Fruit fly (Drosophila melanogaster) whole organism, embryonic: ENCODE measurements around the gene Send1.

Source experiments
- ATbp ChIP-seq: fragments of 200-800 bp; sonication (Bioruptor generic); optimal IDR thresholded peaks from 2 replicates; lab custom pipeline; 2017; ENCODE audit warnings: missing biosample characterization, mild to moderate bottlenecking, missing genetic modification characterization, missing genetic modification reagents
- Abd-B ChIP-seq: fragments of 200-800 bp; sonication (Bioruptor generic); optimal IDR thresholded peaks from 2 replicates; lab custom pipeline; 2018; ENCODE audit warnings: missing biosample characterization, mild to moderate bottlenecking, missing genetic modification characterization, moderate library complexity
- CG10267 ChIP-seq: fragments of 200-800 bp; sonication (Bioruptor generic); optimal IDR thresholded peaks from 2 replicates; lab custom pipeline; 2018; ENCODE audit warnings: missing biosample characterization, mild to moderate bottlenecking, missing genetic modification characterization, moderate library complexity
- CG10431 ChIP-seq: fragments of 200-800 bp; sonication (Bioruptor generic); optimal IDR thresholded peaks from 3 replicates; lab custom pipeline; 2018; ENCODE audit warnings: missing biosample characterization, mild to moderate bottlenecking, missing genetic modification characterization
- CG11247 ChIP-seq: fragments of 200-800 bp; sonication (Bioruptor generic); IDR thresholded peaks from 2 replicates; pipeline ENCODE4 v1.3.6; 2022; ENCODE audit warnings: missing biosample characterization, missing genetic modification characterization
- CG14441 ChIP-seq: fragments of 200-800 bp; sonication (Bioruptor generic); IDR thresholded peaks from 2 replicates; pipeline ENCODE4 v1.3.6; 2022; ENCODE audit warnings: missing biosample characterization, missing genetic modification characterization
- CG15601 ChIP-seq: fragments of 200-800 bp; sonication (Bioruptor generic); optimal IDR thresholded peaks from 3 replicates; lab custom pipeline; 2019; ENCODE audit warnings: missing biosample characterization, mild to moderate bottlenecking, missing genetic modification characterization, moderate library complexity
- CG15696 ChIP-seq: fragments of 200-800 bp; sonication (Bioruptor generic); optimal IDR thresholded peaks from 2 replicates; lab custom pipeline; 2019; ENCODE audit warnings: missing biosample characterization, mild to moderate bottlenecking, missing genetic modification characterization, moderate library complexity
- CG1603 ChIP-seq: fragments of 200-800 bp; sonication (Bioruptor generic); optimal IDR thresholded peaks from 2 replicates; lab custom pipeline; 2019; ENCODE audit warnings: missing biosample characterization, mild to moderate bottlenecking, missing genetic modification characterization, moderate library complexity
- CG17328 ChIP-seq: fragments of 200-800 bp; sonication (Bioruptor generic); IDR thresholded peaks from 2 replicates; pipeline ENCODE4 v1.3.6; 2022; ENCODE audit warnings: missing biosample characterization, missing genetic modification characterization
- CG17568 ChIP-seq: fragments of 200-800 bp; sonication (Bioruptor generic); optimal IDR thresholded peaks from 2 replicates; lab custom pipeline; 2018; ENCODE audit warnings: missing biosample characterization, mild to moderate bottlenecking, missing genetic modification characterization, moderate library complexity
- CG18599 ChIP-seq: fragments of 200-800 bp; sonication (Bioruptor generic); optimal IDR thresholded peaks from 3 replicates; lab custom pipeline; 2017; ENCODE audit warnings: missing biosample characterization, missing genetic modification characterization, mild to moderate bottlenecking, moderate library complexity, missing genetic modification reagents
- CG18764 ChIP-seq: fragments of 200-800 bp; sonication (Bioruptor generic); optimal IDR thresholded peaks from 3 replicates; lab custom pipeline; 2016; ENCODE audit warnings: missing biosample characterization, missing genetic modification characterization
- CG32772 ChIP-seq: fragments of 200-800 bp; sonication (Bioruptor generic); IDR thresholded peaks from 2 replicates; pipeline ENCODE4 v1.3.6; 2022; ENCODE audit warnings: missing biosample characterization, missing genetic modification characterization
- CG3995 ChIP-seq: fragments of 200-800 bp; sonication (Bioruptor generic); optimal IDR thresholded peaks from 3 replicates; lab custom pipeline; 2016; ENCODE audit warnings: missing biosample characterization, missing genetic modification characterization
- CG4328 ChIP-seq: fragments of 200-800 bp; sonication (Bioruptor generic); optimal IDR thresholded peaks from 3 replicates; lab custom pipeline; 2017; ENCODE audit warnings: missing biosample characterization, missing genetic modification reagents, missing genetic modification characterization
- CG8290 ChIP-seq, 3 experiments: fragments of 200-800 bp; sonication (Bioruptor generic); optimal IDR thresholded peaks; 2 replicates each; lab custom pipeline; 2016 to 2019; ENCODE audit warnings: missing biosample characterization in 3 of 3, missing genetic modification characterization in 3 of 3, mild to moderate bottlenecking in 2 of 3, moderate library complexity in 1 of 3
- Dip3 ChIP-seq: fragments of 200-800 bp; sonication (Bioruptor generic); optimal IDR thresholded peaks from 3 replicates; lab custom pipeline; 2016; ENCODE audit warnings: missing biosample characterization, missing genetic modification characterization
- Doc3 ChIP-seq: fragments of 200-800 bp; sonication (Bioruptor generic); IDR thresholded peaks from 3 replicates; pipeline ENCODE4 v1.3.6; 2022; ENCODE audit warnings: missing biosample characterization, missing genetic modification characterization; ENCODE audit not compliant: partially characterized antibody
- Dp ChIP-seq: fragments of 200-800 bp; sonication (Bioruptor generic); optimal IDR thresholded peaks from 2 replicates; lab custom pipeline; 2018; ENCODE audit warnings: missing biosample characterization, mild to moderate bottlenecking, missing genetic modification characterization, moderate library complexity
- E2f2 ChIP-seq: fragments of 200-800 bp; sonication (Bioruptor generic); IDR thresholded peaks from 2 replicates; pipeline ENCODE4 v1.3.6; 2022; ENCODE audit warnings: missing biosample characterization, missing genetic modification characterization
- HmgD ChIP-seq: fragments of 200-800 bp; sonication (Bioruptor generic); optimal IDR thresholded peaks from 3 replicates; lab custom pipeline; 2016; ENCODE audit warnings: missing biosample characterization, missing genetic modification characterization
- MBD-R2 ChIP-seq: fragments of 200-800 bp; sonication (Bioruptor generic); IDR thresholded peaks from 2 replicates; pipeline ENCODE4 v1.3.6; 2022; ENCODE audit warnings: missing biosample characterization, missing genetic modification characterization
- Med ChIP-seq: fragments of 200-800 bp; sonication (Bioruptor generic); peaks from one replicate; lab custom pipeline; 2016; ENCODE audit warnings: missing biosample characterization, missing genetic modification characterization, mild to moderate bottlenecking, inconsistent platforms, moderate library complexity
- Mes4 ChIP-seq: fragments of 200-800 bp; sonication (Bioruptor generic); optimal IDR thresholded peaks from 2 replicates; lab custom pipeline; 2016; ENCODE audit warnings: missing biosample characterization, missing genetic modification characterization
- Nf-YB ChIP-seq: fragments of 200-800 bp; sonication (Bioruptor generic); optimal IDR thresholded peaks from 3 replicates; lab custom pipeline; 2019; ENCODE audit warnings: missing biosample characterization, mild to moderate bottlenecking, missing genetic modification characterization, moderate library complexity
- NfI ChIP-seq: fragments of 200-800 bp; sonication (Bioruptor generic); optimal IDR thresholded peaks from 3 replicates; lab custom pipeline; 2018; ENCODE audit warnings: missing biosample characterization, mild to moderate bottlenecking, missing genetic modification characterization, moderate library complexity
- Oaz ChIP-seq: fragments of 200-800 bp; sonication (Bioruptor generic); IDR thresholded peaks from 2 replicates; pipeline ENCODE4 v1.3.6; 2022; ENCODE audit warnings: missing biosample characterization, missing genetic modification characterization
- Pdp1 ChIP-seq, 2 experiments: fragments of 200-800 bp; sonication (Bioruptor generic); optimal IDR thresholded peaks; 3 replicates each; lab custom pipeline; 2016; ENCODE audit warnings: missing biosample characterization in 2 of 2, missing genetic modification characterization in 2 of 2, mild to moderate bottlenecking in 1 of 2, moderate library complexity in 1 of 2
- Six4 ChIP-seq: fragments of 200-800 bp; sonication (Bioruptor generic); optimal IDR thresholded peaks from 2 replicates; lab custom pipeline; 2016; ENCODE audit warnings: missing biosample characterization, missing genetic modification characterization
- Ssrp ChIP-seq: fragments of 200-800 bp; sonication (Bioruptor generic); optimal IDR thresholded peaks from 2 replicates; lab custom pipeline; 2018; ENCODE audit warnings: missing biosample characterization, mild to moderate bottlenecking, missing genetic modification characterization, moderate library complexity
- bowl ChIP-seq: fragments of 200-800 bp; sonication (Bioruptor generic); IDR thresholded peaks from 2 replicates; pipeline ENCODE4 v1.3.6; 2022; ENCODE audit warnings: missing biosample characterization, missing genetic modification characterization
- caup ChIP-seq: fragments of 200-800 bp; sonication (Bioruptor generic); optimal IDR thresholded peaks from 3 replicates; lab custom pipeline; 2017; ENCODE audit warnings: missing biosample characterization, mild to moderate bottlenecking, missing genetic modification characterization, moderate library complexity; ENCODE audit not compliant: severe bottlenecking
- cwo ChIP-seq: fragments of 200-800 bp; sonication (Bioruptor generic); optimal IDR thresholded peaks from 3 replicates; lab custom pipeline; 2017; ENCODE audit warnings: missing biosample characterization, missing genetic modification characterization, mild to moderate bottlenecking, moderate library complexity, missing genetic modification reagents
- ems ChIP-seq: fragments of 200-800 bp; sonication (Bioruptor generic); optimal IDR thresholded peaks from 3 replicates; lab custom pipeline; 2016; ENCODE audit warnings: missing biosample characterization, missing genetic modification characterization
- exex ChIP-seq: fragments of 200-800 bp; sonication (Bioruptor generic); optimal IDR thresholded peaks from 4 replicates; lab custom pipeline; 2018; ENCODE audit warnings: missing biosample characterization, mild to moderate bottlenecking, missing genetic modification characterization, moderate library complexity
- inv ChIP-seq: fragments of 200-800 bp; sonication (Bioruptor generic); IDR thresholded peaks from 2 replicates; pipeline ENCODE4 v1.3.6; 2022; ENCODE audit warnings: missing biosample characterization, missing genetic modification characterization; ENCODE audit not compliant: partially characterized antibody
- kni ChIP-seq: fragments of 200-800 bp; sonication (Bioruptor generic); optimal IDR thresholded peaks from 3 replicates; lab custom pipeline; 2017; ENCODE audit warnings: mild to moderate bottlenecking, missing biosample characterization, missing genetic modification reagents, missing genetic modification characterization
- odd ChIP-seq: fragments of 200-800 bp; sonication (Bioruptor generic); optimal IDR thresholded peaks from 2 replicates; lab custom pipeline; 2017; ENCODE audit warnings: missing biosample characterization, mild to moderate bottlenecking, missing genetic modification characterization
- peb ChIP-seq: fragments of 200-800 bp; sonication (Bioruptor generic); IDR thresholded peaks from 2 replicates; pipeline ENCODE4 v1.3.6; 2022; ENCODE audit warnings: missing biosample characterization, missing genetic modification characterization
- ranshi ChIP-seq: fragments of 200-800 bp; sonication (Bioruptor generic); IDR thresholded peaks from 2 replicates; pipeline ENCODE4 v1.3.6; 2022; ENCODE audit warnings: missing biosample characterization, missing genetic modification characterization
- row ChIP-seq: fragments of 200-800 bp; sonication (Bioruptor generic); IDR thresholded peaks from 3 replicates; pipeline ENCODE4 v1.3.6; 2022; ENCODE audit warnings: missing biosample characterization, missing genetic modification characterization
- scrt ChIP-seq: fragments of 200-800 bp; sonication (Bioruptor generic); optimal IDR thresholded peaks from 2 replicates; lab custom pipeline; 2018; ENCODE audit warnings: missing biosample characterization, mild to moderate bottlenecking, missing genetic modification characterization, moderate library complexity
- sens ChIP-seq: fragments of 200-800 bp; sonication (Bioruptor generic); peaks from one replicate; lab custom pipeline; 2016; ENCODE audit warnings: missing biosample characterization, missing genetic modification characterization
- trem ChIP-seq: fragments of 200-800 bp; optimal IDR thresholded peaks from 3 replicates; lab custom pipeline; 2019; ENCODE audit warnings: missing biosample characterization, mild to moderate bottlenecking, missing genetic modification characterization, moderate library complexity
- vvl ChIP-seq: fragments of 200-800 bp; sonication (Bioruptor generic); IDR thresholded peaks from 2 replicates; pipeline ENCODE4 v1.3.6; 2022; ENCODE audit warnings: missing biosample characterization, missing genetic modification characterization
- wor ChIP-seq: fragments of 200-800 bp; sonication (Bioruptor generic); IDR thresholded peaks from 2 replicates; pipeline ENCODE4 v1.3.6; 2022; ENCODE audit warnings: missing biosample characterization, missing genetic modification characterization

Send1 gene

DNA sequence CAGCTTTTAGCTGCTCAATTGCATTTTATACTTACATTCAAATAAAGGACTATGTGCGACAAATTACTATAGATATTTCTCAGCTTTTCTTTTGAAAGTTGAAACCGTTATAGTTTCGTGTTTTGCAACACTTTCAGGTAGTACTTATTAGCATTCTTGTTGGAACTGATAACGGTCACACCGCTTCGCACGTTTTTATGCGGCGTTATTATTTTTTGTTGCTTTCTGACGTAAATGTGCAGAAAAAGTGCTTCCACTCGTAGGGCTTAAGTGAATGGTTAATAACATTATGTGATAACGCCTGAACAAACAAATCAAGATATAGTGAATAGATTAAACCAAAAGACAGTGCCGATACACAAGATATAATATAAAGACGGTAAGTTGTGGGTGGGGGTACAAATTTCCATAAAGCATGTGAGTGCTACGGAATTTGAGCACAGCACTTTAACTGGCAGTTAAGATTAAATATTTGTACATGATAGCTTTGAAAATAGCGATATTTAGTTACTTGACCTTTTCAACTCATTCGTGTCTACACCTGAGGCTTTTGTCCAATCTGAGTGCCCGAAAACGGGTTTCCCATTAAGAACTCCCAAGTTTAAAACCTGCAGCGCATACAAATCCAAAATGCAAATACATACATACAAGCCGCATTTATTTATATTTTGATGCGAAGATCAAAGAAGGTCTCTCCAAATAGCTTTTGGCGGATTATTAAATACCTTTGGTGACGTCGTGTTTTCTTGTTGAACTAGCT is 34.1 kb downstream of the Send1 start, which contains the start of gene papi (continued):
- TF ChIP-seq MBD-R2 (GFP tag; lab: Robert Waterston, UW) (peak; percentile 39), NfI (GFP tag; lab: Kevin White, UChicago) (no peak), CG18764 (GFP tag; lab: Kevin White, UChicago) (no peak), CG17568 (GFP tag; lab: Kevin White, UChicago) (no peak), ranshi (no peak), CG10431 (GFP tag; lab: Kevin White, UChicago) (peak; percentile 22), inv (no peak), CG14441 (GFP tag; lab: Robert Waterston, UW) (no peak), Dp (GFP tag; lab: Kevin White, UChicago) (peak; percentile 27), CG11247 (no peak), CG10267 (peak; percentile 91), odd (GFP tag; lab: Kevin White, UChicago) (no peak), Pdp1 (GFP tag; optimal IDR thresholded peaks at IDR 0.05; lab: Kevin White, UChicago) (peak in 1 of 2 experiments; percentile 91), CG15696 (no peak), Ssrp (tag; lab: Kevin White, UChicago) (no peak), CG4328 (GFP tag; lab: Kevin White, UChicago) (no peak), Dip3 (GFP tag; lab: Kevin White, UChicago) (no peak), Nf-YB (GFP tag; lab: Kevin White, UChicago) (no peak), bowl (GFP tag; lab: Robert Waterston, UW) (no peak), Doc3 (GFP tag; lab: Robert Waterston, UW) (no peak), Abd-B (GFP tag; lab: Kevin White, UChicago) (no peak), ems (GFP tag; lab: Kevin White, UChicago) (no peak), Med (peak; percentile 36), vvl (GFP tag; lab: Robert Waterston, UW) (no peak)
- TF ChIP-seq, all 482 proteins: peak for 74

DNA sequence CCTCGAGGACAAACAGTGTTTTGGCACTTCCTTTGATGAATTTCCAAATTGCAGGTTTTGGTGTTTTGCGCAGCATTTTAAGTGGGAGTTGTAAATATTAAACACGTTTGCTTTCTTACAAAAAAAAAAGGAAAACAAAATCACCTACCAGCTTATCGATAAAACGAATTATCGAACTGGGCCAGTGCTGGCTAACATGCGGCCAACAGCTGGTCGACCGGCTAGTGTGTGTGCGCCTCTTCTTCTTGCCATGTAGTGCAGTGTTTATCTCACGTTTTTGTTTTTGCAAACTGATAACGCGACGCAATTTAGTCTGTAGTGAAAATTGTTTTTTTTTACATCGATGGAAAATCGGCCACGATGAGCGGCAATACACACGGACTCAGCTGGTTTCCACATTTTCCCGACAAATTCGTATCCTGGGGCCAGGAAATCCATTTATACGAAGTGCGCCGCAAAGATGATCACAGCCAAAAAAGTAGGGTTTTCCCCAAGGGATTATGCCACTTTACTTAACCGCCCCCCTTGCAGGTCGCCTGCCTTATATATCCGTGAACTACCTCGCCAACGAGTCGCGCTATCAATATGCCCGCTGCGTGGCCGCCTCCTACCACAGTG is 37.7 kb downstream of the Send1 start, which contains the start of the genes CG15386, CG42371 and mio:
Gene CG15386 (minus strand): TSS at position 180 of the 618 bp plus-strand sequence.
Gene CG42371 (minus strand): TSS at position 180 of the 618 bp plus-strand sequence.
Gene mio (plus strand): TSS at position 224 of the 618 bp plus-strand sequence.
- peak; percentile 93 for TF ChIP-seq CG10267
- no peak for TF ChIP-seq scrt (GFP tag; lab: Kevin White, UChicago)
- TF ChIP-seq exex = peak; percentile 28
- TF ChIP-seq cwo (GFP tag; lab: Kevin White, UChicago) = peak; percentile 57
- TF ChIP-seq wor (GFP tag; lab: Robert Waterston, UW) = no peak
- peak; percentile 41 for TF ChIP-seq CG1603 (tag; lab: Kevin White, UChicago)
- no peak for TF ChIP-seq Six4
- TF ChIP-seq row (GFP tag; lab: Robert Waterston, UW) = peak; percentile 14; the same call in 1 of the 3 replicates
- no peak for TF ChIP-seq CG8290 (GFP tag; optimal IDR thresholded peaks at IDR 0.05; lab: Kevin White, UChicago)
- peak in 1 of 2 experiments; percentile 71 for TF ChIP-seq CG8290 (tag; optimal IDR thresholded peaks at IDR 0.05; lab: Kevin White, UChicago)
- TF ChIP-seq trem = peak; percentile 8
- TF ChIP-seq CG15601 (tag; lab: Kevin White, UChicago) = no peak
- TF ChIP-seq ATbp (GFP tag; lab: Kevin White, UChicago) = no peak
- TF ChIP-seq CG3995 (GFP tag; lab: Kevin White, UChicago) = peak; percentile 41
- TF ChIP-seq CG18599 = peak; percentile 0
- no peak for TF ChIP-seq Oaz (GFP tag; lab: Robert Waterston, UW)
- no peak for TF ChIP-seq Mes4 (GFP tag; lab: Kevin White, UChicago)
- peak; percentile 9 for TF ChIP-seq caup (GFP tag; lab: Kevin White, UChicago)
- no peak for TF ChIP-seq CG17328 (GFP tag; lab: Robert Waterston, UW)
- TF ChIP-seq E2f2 (GFP tag; lab: Robert Waterston, UW) = peak; percentile 53
- no peak for TF ChIP-seq peb (GFP tag; lab: Robert Waterston, UW)
- no peak for TF ChIP-seq kni (GFP tag; lab: Kevin White, UChicago)
- TF ChIP-seq CG32772 = no peak
- peak; percentile 58 for TF ChIP-seq sens (GFP tag; lab: Kevin White, UChicago)
- TF ChIP-seq HmgD = peak; percentile 16
